Worm (Caenorhabditis elegans): ENCODE results near the gene srh-244.

ce11 chrV:7386052-7386573, 42.5 kb downstream of the srh-244 start, which contains the start of gene srp-6:
- TF ChIP-seq lin-39 (tag; optimal IDR thresholded peaks at IDR 0.05) (no peak), R02D3.7 (tag; optimal IDR thresholded peaks at IDR 0.05) (no peak), madf-5 (GFP tag; IDR thresholded peaks at IDR 0.05) (no peak), ceh-82 (tag; optimal IDR thresholded peaks at IDR 0.05) (no peak), lsy-2 (tag; optimal IDR thresholded peaks at IDR 0.05) (no peak), lin-13 (GFP tag; optimal IDR thresholded peaks at IDR 0.05) (no peak)
